Worm (Caenorhabditis elegans): ENCODE data around the gene C11D2.7.

ce11 chrIV:6201769-6202168, 46.6 kb upstream of the C11D2.7 start, which contains the start of gene tkr-2:
- TF ChIP-seq aly-2 (tag; optimal IDR thresholded peaks at IDR 0.05) (no peak), lsy-2 (tag; optimal IDR thresholded peaks at IDR 0.05) (no peak)
